Worm (Caenorhabditis elegans): ENCODE data around the gene taf-6.1.

Gene taf-6.1

ce11 chrII:1123208-1123607, 4.6 kb upstream of the taf-6.1 start, which contains the start of the genes sut-1 and eri-3:
TSS of gene sut-1 (minus strand) at chrII:1123265.
TSS of gene eri-3 (plus strand) at chrII:1123534.
- peak; percentile 68 for TF ChIP-seq mes-2 (tag; optimal IDR thresholded peaks at IDR 0.05; ENCODE audit: poor library complexity, severe bottlenecking)
- no peak for TF ChIP-seq php-3 (GFP tag; IDR thresholded peaks at IDR 0.05)

ce11 chrII:1124757-1125156, 3.0 kb upstream of the taf-6.1 start:
- TF ChIP-seq lin-38 (GFP tag; IDR thresholded peaks at IDR 0.05), result peak; percentile 65
- TF ChIP-seq sdz-12 (GFP tag; optimal IDR thresholded peaks at IDR 0.05), result no peak

- peak in 1 of 2 experiments; percentile 54 for TF ChIP-seq unc-62 (GFP tag; optimal IDR thresholded peaks at IDR 0.05 in 1 of 2)
- no peak for TF ChIP-seq unc-62 (tag; optimal IDR thresholded peaks at IDR 0.05)
- no peak for TF ChIP-seq tra-1 (GFP tag; IDR thresholded peaks at IDR 0.05)
- TF ChIP-seq lin-38 (GFP tag; IDR thresholded peaks at IDR 0.05), result peak; percentile 80
Measured at ce11 chrII:1126472-1126871, 1.3 kb upstream of the taf-6.1 start.

ce11 chrII:1130241-1130640, 2.5 kb downstream of the taf-6.1 start:
- TF ChIP-seq unc-130 (GFP tag; optimal IDR thresholded peaks at IDR 0.05) (no peak), cey-2 (tag; optimal IDR thresholded peaks at IDR 0.05; ENCODE audit: borderline replicate concordance, insufficient read depth) (no peak), dmd-8 (GFP tag; IDR thresholded peaks at IDR 0.05) (no peak), lin-38 (GFP tag; IDR thresholded peaks at IDR 0.05) (peak; percentile 90), daf-16 (GFP tag; optimal IDR thresholded peaks at IDR 0.05) (no peak), daf-16 (tag; optimal IDR thresholded peaks at IDR 0.05) (no peak), tra-1 (GFP tag; IDR thresholded peaks at IDR 0.05) (no peak), ZK546.5 (tag; optimal IDR thresholded peaks at IDR 0.05) (no peak)

- TF ChIP-seq lin-38 (GFP tag; IDR thresholded peaks at IDR 0.05) (peak; percentile 88), mdl-1 (tag; optimal IDR thresholded peaks at IDR 0.05) (no peak), pha-4 (GFP tag; IDR thresholded peaks at IDR 0.05) (no peak), pha-4 (tag; optimal IDR thresholded peaks at IDR 0.05) (no peak), nhr-6 (tag; optimal IDR thresholded peaks at IDR 0.05) (no peak), hmg-1.1 (GFP tag; IDR thresholded peaks at IDR 0.05) (no peak), gei-8 (GFP tag; optimal IDR thresholded peaks at IDR 0.05) (no peak), unc-39 (tag; optimal IDR thresholded peaks at IDR 0.05) (no peak), ceh-62 (tag; optimal IDR thresholded peaks at IDR 0.05) (no peak)
Measured at ce11 chrII:1131367-1131766, 3.6 kb downstream of the taf-6.1 start.

- TF ChIP-seq lin-39 (tag; optimal IDR thresholded peaks at IDR 0.05) (no peak), set-16 (GFP tag; IDR thresholded peaks at IDR 0.05) (peak; percentile 75)
Measured at ce11 chrII:1131821-1132220, 4.0 kb downstream of the taf-6.1 start.

- peak; percentile 81 for TF ChIP-seq lin-38 (GFP tag; IDR thresholded peaks at IDR 0.05)
- TF ChIP-seq snpc-4 (tag; optimal IDR thresholded peaks at IDR 0.05), result no peak
Measured at ce11 chrII:1132750-1133149, 5.0 kb downstream of the taf-6.1 start.

ce11 chrII:1133295-1133694, 5.5 kb downstream of the taf-6.1 start:
- TF ChIP-seq lin-38 (GFP tag; IDR thresholded peaks at IDR 0.05) (peak; percentile 63), ceh-82 (tag; optimal IDR thresholded peaks at IDR 0.05) (no peak)

All from whole organism, L4 larva.